Worm (Caenorhabditis elegans) whole organism, young adult: ENCODE data around the gene pqn-41.

Experiments
- C06A6.2 ChIP-seq: fragments of 200-800 bp; sonication (Bioruptor generic); conservative IDR thresholded peaks from 2 replicates; pipeline ENCODE4 v1.3.6; 2022; ENCODE audit warnings: missing genetic modification characterization, missing compliant biosample characterization
- F39B2.1 ChIP-seq: fragments of 200-800 bp; sonication (Bioruptor generic); IDR thresholded peaks from 2 replicates; pipeline ENCODE4 v1.3.6; 2022; ENCODE audit warnings: missing genetic modification reagents, missing genetic modification characterization, missing compliant biosample characterization
- F52B5.7 ChIP-seq: sonication (generic microtip); optimal IDR thresholded peaks from 2 replicates; lab custom pipeline; 2016; ENCODE audit warnings: mild to moderate bottlenecking, missing genetic modification characterization, missing compliant biosample characterization
- Y95B8A.8 ChIP-seq: fragments of 200-800 bp; sonication (Bioruptor generic); IDR thresholded peaks from 2 replicates; pipeline ENCODE4 v1.3.6; 2022; ENCODE audit warnings: missing genetic modification reagents, missing genetic modification characterization, missing compliant biosample characterization
- aptf-3 ChIP-seq: fragments of 200-800 bp; sonication (Bioruptor generic); IDR thresholded peaks from 2 replicates; pipeline ENCODE4 v1.3.6; 2022; ENCODE audit warnings: missing genetic modification characterization, missing compliant biosample characterization
- lsl-1 ChIP-seq: fragments of 200-800 bp; sonication (Bioruptor generic); optimal IDR thresholded peaks from 2 replicates; lab custom pipeline; 2018; ENCODE audit warnings: mild to moderate bottlenecking, missing genetic modification characterization, moderate library complexity, missing compliant biosample characterization
- lsy-27 ChIP-seq: sonication (generic microtip); optimal IDR thresholded peaks from 2 replicates; lab custom pipeline; 2017; ENCODE audit warnings: missing genetic modification characterization, mild to moderate bottlenecking, missing compliant biosample characterization, antibody characterized with exemption, missing genotype, borderline replicate concordance; ENCODE audit not compliant: insufficient read depth
- nfya-1 ChIP-seq: sonication (generic microtip); optimal IDR thresholded peaks from 2 replicates; lab custom pipeline; 2017; ENCODE audit warnings: antibody characterized with exemption, missing compliant biosample characterization, missing genetic modification characterization, borderline replicate concordance; ENCODE audit not compliant: insufficient read depth
- unc-62 ChIP-seq: fragments of 150-350 bp; optimal IDR thresholded peaks from 2 replicates; lab custom pipeline; 2014; ENCODE audit warnings: missing biosample characterization, missing genetic modification reagents, missing genetic modification characterization

- TF ChIP-seq nfya-1 (tag; lab: Kevin White, UChicago) (no peak), F39B2.1 (GFP tag; lab: Robert Waterston, UW) (no peak), lsy-27 (tag; lab: Kevin White, UChicago) (no peak), Y95B8A.8 (no peak), C06A6.2 (GFP tag; lab: Robert Waterston, UW) (no peak), aptf-3 (GFP tag; lab: Robert Waterston, UW) (no peak), lsl-1 (GFP tag; lab: Kevin White, UChicago) (no peak), F52B5.7 (tag; lab: Kevin White, UChicago) (no peak), unc-62 (GFP tag; lab: Kevin White, UChicago) (no peak)
These were observed 64.0 kb downstream of the pqn-41 start, which contains the start of gene moa-1 for ce11 chrIII:1969802-1970201.
